Worm (Caenorhabditis elegans) whole organism, L2 larva: Measurements from ENCODE around the gene rbm-39.

ENCODE experiments used
- C34F6.9 ChIP-seq: fragments of 150-350 bp; optimal IDR thresholded peaks from 2 replicates; lab custom pipeline; 2014; ENCODE audit warnings: missing biosample characterization, missing genetic modification characterization
- F13H6.1 ChIP-seq: sonication (generic microtip); optimal IDR thresholded peaks from 2 replicates; lab custom pipeline; 2016; ENCODE audit warnings: missing genetic modification characterization, missing compliant biosample characterization
- ZK546.5 ChIP-seq: sonication (generic microtip); optimal IDR thresholded peaks from 2 replicates; lab custom pipeline; 2017; ENCODE audit warnings: missing biosample characterization, missing genetic modification characterization
- alr-1 ChIP-seq: fragments of 150-350 bp; optimal IDR thresholded peaks from 2 replicates; lab custom pipeline; 2014; ENCODE audit warnings: missing biosample characterization, missing genetic modification characterization
- aly-2 ChIP-seq: fragments of 150-350 bp; optimal IDR thresholded peaks from 2 replicates; lab custom pipeline; 2014; ENCODE audit warnings: missing biosample characterization, missing genetic modification characterization
- ama-1 ChIP-seq: fragments of 150-350 bp; optimal IDR thresholded peaks from 2 replicates; lab custom pipeline; 2018; ENCODE audit warnings: inconsistent platforms
- blmp-1 ChIP-seq: sonication (generic microtip); optimal IDR thresholded peaks from 2 replicates; lab custom pipeline; 2017; ENCODE audit warnings: missing genetic modification characterization, mild to moderate bottlenecking, missing compliant biosample characterization, antibody characterized with exemption, moderate library complexity; ENCODE audit not compliant: insufficient read depth
- ceh-82 ChIP-seq: fragments of 150-350 bp; optimal IDR thresholded peaks from 2 replicates; lab custom pipeline; 2014; ENCODE audit warnings: missing biosample characterization, missing genetic modification characterization
- crh-2 ChIP-seq: sonication (generic microtip); optimal IDR thresholded peaks from 2 replicates; lab custom pipeline; 2017; ENCODE audit warnings: missing biosample characterization, missing genetic modification characterization
- egl-27 ChIP-seq: sonication (generic microtip); optimal IDR thresholded peaks from 3 replicates; lab custom pipeline; 2017; ENCODE audit warnings: missing biosample characterization, missing genetic modification reagents, missing genetic modification characterization
- fos-1 ChIP-seq: fragments of 150-350 bp; optimal IDR thresholded peaks from 2 replicates; lab custom pipeline; 2014; ENCODE audit warnings: missing biosample characterization, missing genetic modification characterization
- gmeb-1 ChIP-seq: fragments of 150-350 bp; optimal IDR thresholded peaks from 2 replicates; lab custom pipeline; 2014; ENCODE audit warnings: missing biosample characterization, missing genetic modification characterization
- lin-11 ChIP-seq: fragments of 150-350 bp; sonication (generic microtip); optimal IDR thresholded peaks from 2 replicates; lab custom pipeline; 2014; ENCODE audit warnings: missing biosample characterization, missing genetic modification characterization, inconsistent platforms, mixed read lengths
- lin-13 ChIP-seq: fragments of 150-350 bp; optimal IDR thresholded peaks from 2 replicates; lab custom pipeline; 2014; ENCODE audit warnings: missing biosample characterization, missing genetic modification reagents, missing genetic modification characterization
- lsy-2 ChIP-seq, 2 experiments: fragments of 150-350 bp in 1 of 2; sonication (generic microtip) in 1 of 2; optimal IDR thresholded peaks; 2 replicates each; lab custom pipeline; 2014 to 2017; ENCODE audit warnings: missing biosample characterization in 2 of 2, missing genetic modification characterization in 2 of 2
- mbf-1 ChIP-seq: sonication (generic microtip); optimal IDR thresholded peaks from 2 replicates; lab custom pipeline; 2017; ENCODE audit warnings: missing biosample characterization, missing genetic modification characterization
- nhr-12 ChIP-seq: fragments of 150-350 bp; optimal IDR thresholded peaks from 2 replicates; lab custom pipeline; 2014; ENCODE audit warnings: missing biosample characterization, missing genetic modification characterization
- nhr-129 ChIP-seq: fragments of 150-350 bp; optimal IDR thresholded peaks from 2 replicates; lab custom pipeline; 2014; ENCODE audit warnings: missing biosample characterization, missing genetic modification characterization
- nhr-21 ChIP-seq: fragments of 150-350 bp; optimal IDR thresholded peaks from 2 replicates; lab custom pipeline; 2014; ENCODE audit warnings: missing biosample characterization, missing genetic modification characterization
- nhr-23 ChIP-seq: fragments of 150-350 bp; optimal IDR thresholded peaks from 2 replicates; lab custom pipeline; 2014; ENCODE audit warnings: missing biosample characterization, missing genetic modification reagents, missing genetic modification characterization
- nhr-6 ChIP-seq: fragments of 150-350 bp; optimal IDR thresholded peaks from 2 replicates; lab custom pipeline; 2014; ENCODE audit warnings: missing biosample characterization, missing genetic modification characterization
- sem-4 ChIP-seq: fragments of 150-350 bp; optimal IDR thresholded peaks from 2 replicates; lab custom pipeline; 2014; ENCODE audit warnings: missing biosample characterization, missing genetic modification reagents, missing genetic modification characterization
- skn-1 ChIP-seq: sonication (generic microtip); optimal IDR thresholded peaks from 2 replicates; lab custom pipeline; 2017; ENCODE audit warnings: missing biosample characterization, missing genetic modification characterization
- snpc-4 ChIP-seq: fragments of 150-350 bp; optimal IDR thresholded peaks from 2 replicates; lab custom pipeline; 2014; ENCODE audit warnings: missing biosample characterization, missing genetic modification characterization
- unc-39 ChIP-seq: fragments of 150-350 bp; optimal IDR thresholded peaks from 2 replicates; lab custom pipeline; 2014; ENCODE audit warnings: missing biosample characterization, missing genetic modification characterization
- unc-55 ChIP-seq: fragments of 150-350 bp; sonication (generic microtip); optimal IDR thresholded peaks from 3 replicates; lab custom pipeline; 2014; ENCODE audit warnings: missing biosample characterization, missing genetic modification reagents, missing genetic modification characterization
- unc-62 ChIP-seq: fragments of 150-350 bp; optimal IDR thresholded peaks from 2 replicates; lab custom pipeline; 2014; ENCODE audit warnings: missing biosample characterization, missing genetic modification reagents, missing genetic modification characterization
- ztf-1 ChIP-seq: fragments of 200-800 bp; sonication (Bioruptor generic); conservative IDR thresholded peaks from 2 replicates; pipeline ENCODE4 v1.3.6; 2022; ENCODE audit warnings: missing genetic modification characterization, missing compliant biosample characterization

The rbm-39 gene

ce11 chrIV:972811-973428 is 39.5 kb upstream of the rbm-39 start:
- TF ChIP-seq unc-62 (GFP tag; lab: Kevin White, UChicago) (no peak), mbf-1 (tag; lab: Kevin White, UChicago) (no peak), ztf-1 (GFP tag; lab: Robert Waterston, UW) (no peak)

- TF ChIP-seq egl-27 (tag; lab: Kevin White, UChicago): no peak
- TF ChIP-seq nhr-6 (tag; lab: Kevin White, UChicago): no peak
- TF ChIP-seq snpc-4 (tag; lab: Kevin White, UChicago): no peak
- TF ChIP-seq lin-13 (GFP tag; lab: Kevin White, UChicago): no peak
- TF ChIP-seq fos-1: peak; percentile 74
- TF ChIP-seq skn-1: no peak
- no peak for TF ChIP-seq ZK546.5 (tag; lab: Kevin White, UChicago)
- TF ChIP-seq nhr-23: no peak
Observed at ce11 chrIV:976372-976771, 36.1 kb upstream of the rbm-39 start.

- no peak for TF ChIP-seq nhr-23
- no peak for TF ChIP-seq gmeb-1
- TF ChIP-seq aly-2 (tag; lab: Kevin White, UChicago): no peak
- no peak for TF ChIP-seq lin-11 (tag; lab: Kevin White, UChicago)
- TF ChIP-seq C34F6.9: no peak
- no peak for TF ChIP-seq alr-1 (tag; lab: Kevin White, UChicago)
- no peak for TF ChIP-seq mbf-1 (tag; lab: Kevin White, UChicago)
- TF ChIP-seq fos-1: no peak
- no peak for TF ChIP-seq nhr-12 (tag; lab: Kevin White, UChicago)
- no peak for TF ChIP-seq nhr-21 (tag; lab: Kevin White, UChicago)
- no peak for TF ChIP-seq crh-2
- no peak for TF ChIP-seq lin-13 (GFP tag; lab: Kevin White, UChicago)
Observed at ce11 chrIV:983558-983957, 28.9 kb upstream of the rbm-39 start.

ce11 chrIV:990352-990751 is 22.1 kb upstream of the rbm-39 start, which contains the start of gene egrh-2:
egrh-2 (minus strand) TSS chrIV:990452.
- TF ChIP-seq crh-2 (no peak), blmp-1 (tag; lab: Kevin White, UChicago) (no peak), aly-2 (tag; lab: Kevin White, UChicago) (no peak), ceh-82 (no peak), ama-1 (lab: Kevin White, UChicago) (no peak), gmeb-1 (no peak)

- TF ChIP-seq lsy-2 (tag; optimal IDR thresholded peaks at IDR 0.05; lab: Kevin White, UChicago) (peak in 1 of 2 experiments; percentile 9), snpc-4 (tag; lab: Kevin White, UChicago) (peak; percentile 92), sem-4 (tag; lab: Kevin White, UChicago) (no peak), unc-55 (peak; percentile 21), nhr-6 (tag; lab: Kevin White, UChicago) (no peak), ama-1 (lab: Kevin White, UChicago) (peak; percentile 65)
Observed at ce11 chrIV:991181-991642, 21.2 kb upstream of the rbm-39 start.

ce11 chrIV:991647-992400 is 20.6 kb upstream of the rbm-39 start, which contains the start of gene lep-2:
lep-2 (plus strand) TSS chrIV:992283.
- TF ChIP-seq nhr-129 (tag; lab: Kevin White, UChicago): peak; percentile 18
- peak; percentile 41 for TF ChIP-seq unc-55
- peak; percentile 1 to 50 for TF ChIP-seq lsy-2 (tag; optimal IDR thresholded peaks at IDR 0.05; lab: Kevin White, UChicago)
- peak; percentile 38 for TF ChIP-seq C34F6.9
- no peak for TF ChIP-seq nhr-23
- TF ChIP-seq snpc-4 (tag; lab: Kevin White, UChicago): no peak
- no peak for TF ChIP-seq F13H6.1
- TF ChIP-seq unc-39 (tag; lab: Kevin White, UChicago): no peak
- TF ChIP-seq gmeb-1: peak; percentile 90
- no peak for TF ChIP-seq ztf-1 (GFP tag; lab: Robert Waterston, UW)
